Fruit fly (Drosophila melanogaster) whole organism, embryonic: ENCODE measurements around the gene fz4.
A peak's percentile ranks its signal among the peaks of the same experiment; 100 is the strongest.

Source experiments
- Abd-B ChIP-seq: fragments of 200-800 bp; sonication (Bioruptor generic); optimal IDR thresholded peaks from 2 replicates; lab custom pipeline; 2018; ENCODE audit warnings: missing biosample characterization, mild to moderate bottlenecking, missing genetic modification characterization, moderate library complexity
- Bgb ChIP-seq: fragments of 200-800 bp; sonication (Bioruptor generic); IDR thresholded peaks from 2 replicates; pipeline ENCODE4 v1.3.6; 2022; ENCODE audit warnings: missing biosample characterization, missing genetic modification characterization; ENCODE audit not compliant: partially characterized antibody
- CG10267 ChIP-seq: fragments of 200-800 bp; sonication (Bioruptor generic); optimal IDR thresholded peaks from 2 replicates; lab custom pipeline; 2018; ENCODE audit warnings: missing biosample characterization, mild to moderate bottlenecking, missing genetic modification characterization, moderate library complexity
- CG11085 ChIP-seq: fragments of 200-800 bp; sonication (Bioruptor generic); IDR thresholded peaks from 2 replicates; pipeline ENCODE4 v1.3.6; 2022; ENCODE audit warnings: missing biosample characterization, missing genetic modification characterization
- CG11723 ChIP-seq: fragments of 200-800 bp; sonication (Bioruptor generic); optimal IDR thresholded peaks from 2 replicates; lab custom pipeline; 2017; ENCODE audit warnings: missing biosample characterization, mild to moderate bottlenecking, missing genetic modification characterization
- CG12219 ChIP-seq: fragments of 200-800 bp; sonication (Bioruptor generic); optimal IDR thresholded peaks from 3 replicates; lab custom pipeline; 2018; ENCODE audit warnings: missing biosample characterization, mild to moderate bottlenecking, missing genetic modification characterization
- CG1233 ChIP-seq: fragments of 200-800 bp; sonication (Bioruptor generic); optimal IDR thresholded peaks from 4 replicates; lab custom pipeline; 2018; ENCODE audit warnings: missing biosample characterization, mild to moderate bottlenecking, missing genetic modification characterization
- CG12659 ChIP-seq: fragments of 200-800 bp; sonication (Bioruptor generic); optimal IDR thresholded peaks from 3 replicates; lab custom pipeline; 2017; ENCODE audit warnings: mild to moderate bottlenecking, missing biosample characterization, missing genetic modification reagents, missing genetic modification characterization
- CG1602 ChIP-seq: fragments of 200-800 bp; sonication (Bioruptor generic); optimal IDR thresholded peaks from 3 replicates; lab custom pipeline; 2016; ENCODE audit warnings: missing biosample characterization, missing genetic modification characterization
- CG1603 ChIP-seq: fragments of 200-800 bp; sonication (Bioruptor generic); optimal IDR thresholded peaks from 2 replicates; lab custom pipeline; 2019; ENCODE audit warnings: missing biosample characterization, mild to moderate bottlenecking, missing genetic modification characterization, moderate library complexity
- CG17385 ChIP-seq: fragments of 200-800 bp; sonication (Bioruptor generic); optimal IDR thresholded peaks from 3 replicates; lab custom pipeline; 2018; ENCODE audit warnings: missing biosample characterization, mild to moderate bottlenecking, missing genetic modification characterization
- CG3163 ChIP-seq: fragments of 200-800 bp; sonication (Bioruptor generic); optimal IDR thresholded peaks from 3 replicates; lab custom pipeline; 2016; ENCODE audit warnings: missing biosample characterization, missing genetic modification characterization
- CG4424 ChIP-seq: fragments of 200-800 bp; sonication (Bioruptor generic); optimal IDR thresholded peaks from 3 replicates; lab custom pipeline; 2016; ENCODE audit warnings: missing biosample characterization, missing genetic modification characterization
- CG5245 ChIP-seq: fragments of 200-800 bp; sonication (Bioruptor generic); optimal IDR thresholded peaks from 3 replicates; lab custom pipeline; 2016; ENCODE audit warnings: missing biosample characterization, missing genetic modification characterization
- CG5953 ChIP-seq: fragments of 200-800 bp; sonication (Bioruptor generic); IDR thresholded peaks from 2 replicates; pipeline ENCODE4 v1.3.6; 2022; ENCODE audit warnings: missing biosample characterization, missing genetic modification characterization
- CG6272 ChIP-seq: fragments of 200-800 bp; sonication (Bioruptor generic); IDR thresholded peaks from 2 replicates; pipeline ENCODE4 v1.3.6; 2022; ENCODE audit warnings: missing biosample characterization, missing genetic modification characterization
- CG7271 ChIP-seq: fragments of 200-800 bp; sonication (Bioruptor generic); optimal IDR thresholded peaks from 2 replicates; lab custom pipeline; 2018; ENCODE audit warnings: missing biosample characterization, mild to moderate bottlenecking, missing genetic modification characterization, moderate library complexity
- CG8089 ChIP-seq: fragments of 200-800 bp; sonication (Bioruptor generic); optimal IDR thresholded peaks from 3 replicates; lab custom pipeline; 2016; ENCODE audit warnings: missing biosample characterization, missing genetic modification characterization
- CG8281 ChIP-seq: fragments of 200-800 bp; sonication (Bioruptor generic); optimal IDR thresholded peaks from 2 replicates; lab custom pipeline; 2018; ENCODE audit warnings: missing biosample characterization, mild to moderate bottlenecking, missing genetic modification characterization, moderate library complexity
- CG8478 ChIP-seq: fragments of >200 bp; optimal IDR thresholded peaks from 2 replicates; lab custom pipeline; 2018
- D19B ChIP-seq: fragments of 200-800 bp; sonication (Bioruptor generic); optimal IDR thresholded peaks from 2 replicates; lab custom pipeline; 2017; ENCODE audit warnings: missing biosample characterization, mild to moderate bottlenecking, missing genetic modification characterization
- Deaf1 ChIP-seq: fragments of 200-800 bp; optimal IDR thresholded peaks from 3 replicates; lab custom pipeline; 2019; ENCODE audit warnings: missing biosample characterization, mild to moderate bottlenecking, missing genetic modification characterization, moderate library complexity
- Dip2 ChIP-seq: fragments of 200-800 bp; sonication (Bioruptor generic); IDR thresholded peaks from 2 replicates; pipeline ENCODE4 v1.3.6; 2022; ENCODE audit warnings: missing biosample characterization, missing genetic modification characterization
- Dp ChIP-seq: fragments of 200-800 bp; sonication (Bioruptor generic); optimal IDR thresholded peaks from 2 replicates; lab custom pipeline; 2018; ENCODE audit warnings: missing biosample characterization, mild to moderate bottlenecking, missing genetic modification characterization, moderate library complexity
- Eip74EF ChIP-seq, 2 experiments: fragments of 200-800 bp in 1 of 2; fragments of >200 bp in 1 of 2; sonication (Bioruptor generic) in 1 of 2; optimal IDR thresholded peaks; 2 replicates each; lab custom pipeline; 2017 to 2019; ENCODE audit warnings: missing biosample characterization in 2 of 2, missing genetic modification characterization in 2 of 2, mild to moderate bottlenecking in 1 of 2, moderate library complexity in 1 of 2
- HHEX ChIP-seq: fragments of 200-800 bp; sonication (Bioruptor generic); optimal IDR thresholded peaks from 3 replicates; lab custom pipeline; 2017; ENCODE audit warnings: missing biosample characterization, mild to moderate bottlenecking, missing genetic modification characterization, missing genetic modification reagents
- Lpt ChIP-seq: fragments of >200 bp; optimal IDR thresholded peaks from 2 replicates; lab custom pipeline; 2018; ENCODE audit warnings: missing biosample characterization, missing genetic modification characterization
- NC2α ChIP-seq: fragments of 200-800 bp; sonication (Bioruptor generic); optimal IDR thresholded peaks from 2 replicates; lab custom pipeline; 2016; ENCODE audit warnings: missing biosample characterization, missing genetic modification characterization
- Nf-YA ChIP-seq: fragments of 200-800 bp; sonication (Bioruptor generic); IDR thresholded peaks from 2 replicates; pipeline ENCODE4 v1.3.6; 2022; ENCODE audit warnings: missing biosample characterization, missing genetic modification characterization
- Ptx1 ChIP-seq: fragments of 200-800 bp; sonication (Bioruptor generic); IDR thresholded peaks from 2 replicates; pipeline ENCODE4 v1.3.6; 2022; ENCODE audit warnings: missing biosample characterization, missing genetic modification characterization
- Ravus ChIP-seq: fragments of 200-800 bp; sonication (Bioruptor generic); IDR thresholded peaks from 2 replicates; pipeline ENCODE4 v1.3.6; 2022; ENCODE audit warnings: missing biosample characterization, missing genetic modification characterization
- Sin3A ChIP-seq: fragments of >200 bp; optimal IDR thresholded peaks from 2 replicates; lab custom pipeline; 2018
- bbx ChIP-seq: fragments of 200-800 bp; sonication (Bioruptor generic); IDR thresholded peaks from 2 replicates; pipeline ENCODE4 v1.3.6; 2022; ENCODE audit warnings: missing biosample characterization, missing genetic modification characterization; ENCODE audit not compliant: partially characterized antibody
- caup ChIP-seq: fragments of 200-800 bp; sonication (Bioruptor generic); optimal IDR thresholded peaks from 3 replicates; lab custom pipeline; 2017; ENCODE audit warnings: missing biosample characterization, mild to moderate bottlenecking, missing genetic modification characterization, moderate library complexity; ENCODE audit not compliant: severe bottlenecking
- crc ChIP-seq: fragments of 200-800 bp; sonication (Bioruptor generic); optimal IDR thresholded peaks from 2 replicates; lab custom pipeline; 2016; ENCODE audit warnings: missing biosample characterization, missing genetic modification characterization
- croc ChIP-seq: fragments of 200-800 bp; sonication (Bioruptor generic); conservative IDR thresholded peaks from 3 replicates; pipeline ENCODE4 v1.3.6; 2022; ENCODE audit warnings: missing biosample characterization, missing genetic modification characterization
- dan ChIP-seq: fragments of 200-800 bp; sonication (Bioruptor generic); IDR thresholded peaks from 2 replicates; pipeline ENCODE4 v1.3.6; 2022; ENCODE audit warnings: missing biosample characterization, missing genetic modification characterization
- eve ChIP-seq, 2 experiments: fragments of >200 bp; optimal IDR thresholded peaks; 2 replicates each; lab custom pipeline; 2017; ENCODE audit warnings: missing biosample characterization in 2 of 2, missing genetic modification characterization in 2 of 2
- exex ChIP-seq: fragments of 200-800 bp; sonication (Bioruptor generic); optimal IDR thresholded peaks from 4 replicates; lab custom pipeline; 2018; ENCODE audit warnings: missing biosample characterization, mild to moderate bottlenecking, missing genetic modification characterization, moderate library complexity
- gsb ChIP-seq: fragments of 200-800 bp; sonication (Bioruptor generic); IDR thresholded peaks from 2 replicates; pipeline ENCODE4 v1.3.6; 2022; ENCODE audit warnings: missing biosample characterization, missing genetic modification characterization
- jumu ChIP-seq: fragments of 200-800 bp; sonication (Bioruptor generic); optimal IDR thresholded peaks from 3 replicates; lab custom pipeline; 2016; ENCODE audit warnings: missing biosample characterization, missing genetic modification characterization
- luna ChIP-seq: fragments of 200-800 bp; sonication (Bioruptor generic); optimal IDR thresholded peaks from 2 replicates; lab custom pipeline; 2016; ENCODE audit warnings: missing biosample characterization, missing genetic modification characterization
- nom ChIP-seq: fragments of 200-800 bp; sonication (Bioruptor generic); optimal IDR thresholded peaks from 2 replicates; lab custom pipeline; 2017; ENCODE audit warnings: missing biosample characterization, missing genetic modification characterization, mild to moderate bottlenecking, moderate library complexity, missing genetic modification reagents
- org-1 ChIP-seq: fragments of 200-800 bp; sonication (Bioruptor generic); optimal IDR thresholded peaks from 2 replicates; lab custom pipeline; 2017; ENCODE audit warnings: missing biosample characterization, missing genetic modification characterization
- p53 ChIP-seq: fragments of 200-800 bp; sonication (Bioruptor generic); optimal IDR thresholded peaks from 2 replicates; lab custom pipeline; 2016; ENCODE audit warnings: missing biosample characterization, missing genetic modification characterization
- rib ChIP-seq: fragments of 200-800 bp; sonication (Bioruptor generic); IDR thresholded peaks from 2 replicates; pipeline ENCODE4 v1.3.6; 2022; ENCODE audit warnings: missing biosample characterization, missing genetic modification characterization
- scrt ChIP-seq: fragments of 200-800 bp; sonication (Bioruptor generic); optimal IDR thresholded peaks from 2 replicates; lab custom pipeline; 2018; ENCODE audit warnings: missing biosample characterization, mild to moderate bottlenecking, missing genetic modification characterization, moderate library complexity
- sna ChIP-seq: fragments of 200-800 bp; sonication (Bioruptor generic); IDR thresholded peaks from 2 replicates; pipeline ENCODE4 v1.3.6; 2022; ENCODE audit warnings: missing biosample characterization, missing genetic modification characterization; ENCODE audit not compliant: partially characterized antibody
- tap ChIP-seq: fragments of 200-800 bp; optimal IDR thresholded peaks from 3 replicates; lab custom pipeline; 2019; ENCODE audit warnings: missing biosample characterization, mild to moderate bottlenecking, missing genetic modification characterization, moderate library complexity
- wek ChIP-seq: fragments of 200-800 bp; sonication (Bioruptor generic); optimal IDR thresholded peaks from 3 replicates; lab custom pipeline; 2018; ENCODE audit warnings: missing biosample characterization, mild to moderate bottlenecking, missing genetic modification characterization, moderate library complexity

Gene fz4

dm6 chrX:7096495-7096995 is 13.6 kb downstream of the fz4 start (continued):
- TF ChIP-seq CG11723 (peak; percentile 76), CG17385 (GFP tag; lab: Kevin White, UChicago) (peak; percentile 85), CG3163 (GFP tag; lab: Kevin White, UChicago) (peak; percentile 24), tap (tag; lab: Kevin White, UChicago) (peak; percentile 84), p53 (no peak), CG7271 (peak; percentile 47), CG4424 (GFP tag; lab: Kevin White, UChicago) (peak; percentile 53), CG12219 (GFP tag; lab: Kevin White, UChicago) (peak; percentile 91), D19B (GFP tag; lab: Kevin White, UChicago) (peak; percentile 71), org-1 (GFP tag; lab: Kevin White, UChicago) (peak; percentile 83), Ravus (GFP tag; lab: Robert Waterston, UW) (peak; percentile 33; the same call in 1 of the 2 replicates), CG1603 (tag; lab: Kevin White, UChicago) (peak; percentile 88), crc (GFP tag; lab: Kevin White, UChicago) (peak; percentile 48), Lpt (GFP tag; lab: Kevin White, UChicago) (no peak), Ptx1 (GFP tag; lab: Robert Waterston, UW) (peak; percentile 78), CG1233 (GFP tag; lab: Kevin White, UChicago) (peak; percentile 79), jumu (peak; percentile 76), CG5245 (GFP tag; lab: Kevin White, UChicago) (peak; percentile 53), rib (GFP tag; lab: Robert Waterston, UW) (peak; percentile 30; the same call in 1 of the 2 replicates), Dip2 (no peak), Eip74EF (GFP tag; optimal IDR thresholded peaks at IDR 0.05; lab: Kevin White, UChicago) (peak in 1 of 2 experiments; percentile 49), CG10267 (peak; percentile 78), eve (GFP tag; optimal IDR thresholded peaks at IDR 0.05; lab: Kevin White, UChicago) (peak in 1 of 2 experiments; percentile 96), CG8478 (lab: Kevin White, UChicago) (no peak), CG8089 (GFP tag; lab: Kevin White, UChicago) (peak; percentile 41), exex (tag; lab: Kevin White, UChicago) (peak; percentile 43), Dp (no peak), Nf-YA (GFP tag; lab: Robert Waterston, UW) (peak; percentile 63), CG1602 (peak; percentile 50), CG6272 (GFP tag; lab: Robert Waterston, UW) (0 out of 2 replicates have a peak, but pooled peaks have one; percentile 51), CG8281 (tag; lab: Kevin White, UChicago) (peak; percentile 65), CG5953 (GFP tag; lab: Robert Waterston, UW) (peak; percentile 63; the same call in 1 of the 2 replicates), HHEX (GFP tag; lab: Kevin White, UChicago) (peak; percentile 85), Sin3A (lab: Kevin White, UChicago) (no peak), Deaf1 (tag; lab: Kevin White, UChicago) (peak; percentile 63), croc (GFP tag; lab: Robert Waterston, UW) (peak; percentile 61; the same call in 2 of the 3 replicates), gsb (GFP tag; lab: Robert Waterston, UW) (peak; percentile 75), dan (no peak), CG12659 (peak; percentile 89), Bgb (no peak), luna (peak; percentile 45), sna (GFP tag; lab: Robert Waterston, UW) (no peak), nom (GFP tag; lab: Kevin White, UChicago) (peak; percentile 61), CG11085 (GFP tag; lab: Robert Waterston, UW) (peak; percentile 59; the same call in 1 of the 2 replicates), Abd-B (GFP tag; lab: Kevin White, UChicago) (peak; percentile 69), caup (GFP tag; lab: Kevin White, UChicago) (peak; percentile 82), scrt (peak; percentile 65), bbx (GFP tag; lab: Robert Waterston, UW) (no peak), NC2α (GFP tag; lab: Kevin White, UChicago) (no peak), wek (GFP tag; lab: Kevin White, UChicago) (peak; percentile 66)
